Fruit fly (Drosophila melanogaster): Measurements from ENCODE around the gene sfl.

DNA sequence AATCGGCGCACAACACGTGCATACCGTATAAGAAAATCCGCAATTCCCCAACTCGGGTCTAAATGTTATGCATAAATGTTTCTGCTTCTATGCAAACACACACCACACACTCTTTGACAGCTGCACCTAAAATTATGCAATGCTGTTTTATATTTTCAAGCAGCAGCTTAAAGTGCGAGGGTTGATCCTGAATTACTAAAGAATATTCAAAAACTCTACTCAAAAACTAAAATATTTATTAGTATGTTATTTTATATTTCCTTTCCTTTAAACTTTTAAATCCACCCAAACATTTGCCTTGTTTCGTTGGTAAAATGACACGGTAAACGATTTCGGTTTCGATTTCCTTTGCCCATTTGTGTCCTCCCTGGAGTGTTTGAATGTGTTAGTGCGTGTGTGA, 65.6 kb downstream of the sfl start:
- TF ChIP-seq fru (GFP tag; optimal IDR thresholded peaks at IDR 0.05) (no peak), pan (optimal IDR thresholded peaks at IDR 0.05) (no peak), dmrt93B (GFP tag; optimal IDR thresholded peaks at IDR 0.05) (no peak), h (GFP tag; optimal IDR thresholded peaks at IDR 0.05) (no peak), Dif (GFP tag; optimal IDR thresholded peaks at IDR 0.05; ENCODE audit: partially characterized antibody) (no peak), Jra (GFP tag; optimal IDR thresholded peaks at IDR 0.05) (no peak), CG32264 (GFP tag; optimal IDR thresholded peaks at IDR 0.05) (no peak), dl (GFP tag; optimal IDR thresholded peaks at IDR 0.05; ENCODE audit: insufficient read depth in 1 of 2, partially characterized antibody in 2 of 2) (no peak), OdsH (GFP tag; optimal IDR thresholded peaks at IDR 0.05) (no peak)
